Worm (Caenorhabditis elegans): ENCODE data around the gene H35N09.1.

DNA sequence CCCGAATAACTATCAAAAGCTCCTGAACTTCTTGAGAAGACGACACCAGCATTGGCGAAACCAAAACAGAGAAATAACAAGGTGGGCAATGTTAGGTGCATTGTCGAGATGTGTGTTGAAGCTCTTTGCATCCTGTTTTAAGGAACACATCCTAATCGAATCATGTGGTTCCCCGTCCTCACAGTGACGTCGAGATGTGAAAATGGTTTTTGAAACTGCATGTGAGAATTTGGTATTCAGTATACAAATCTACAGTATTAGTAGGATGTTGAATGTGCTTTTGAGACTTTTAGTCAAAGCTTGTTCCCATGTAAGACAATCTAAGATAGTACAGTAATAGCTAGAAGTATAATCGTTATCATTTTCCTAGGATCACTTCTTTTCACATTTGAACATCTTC lies 7.5 kb upstream of the H35N09.1 start, which contains the start of gene F18E9.7:
- TF ChIP-seq ceh-31 (tag; optimal IDR thresholded peaks at IDR 0.05) (no peak), madf-2 (tag; optimal IDR thresholded peaks at IDR 0.05) (no peak), nhr-232 (tag; optimal IDR thresholded peaks at IDR 0.05) (no peak), fkh-10 (GFP tag; optimal IDR thresholded peaks at IDR 0.05) (no peak), ceh-22 (tag; optimal IDR thresholded peaks at IDR 0.05) (no peak), tbx-2 (tag; optimal IDR thresholded peaks at IDR 0.05) (no peak), ama-1 (optimal IDR thresholded peaks at IDR 0.05) (no peak), pros-1 (tag; optimal IDR thresholded peaks at IDR 0.05) (no peak), pha-4 (tag; optimal IDR thresholded peaks at IDR 0.05) (no peak), unc-3 (GFP tag; conservative IDR thresholded peaks at IDR 0.05) (no peak), unc-3 (tag; optimal IDR thresholded peaks at IDR 0.05) (no peak), C38D4.7 (GFP tag; optimal IDR thresholded peaks at IDR 0.05) (no peak), hlh-6 (tag; optimal IDR thresholded peaks at IDR 0.05) (no peak), unc-86 (tag; optimal IDR thresholded peaks at IDR 0.05) (no peak)

All from whole organism, late embryonic.